Fruit fly (Drosophila melanogaster) whole organism, adult: Measurements from ENCODE around the gene Nt5a.

Experiments used
- CG11617 ChIP-seq: fragments of 200-800 bp; sonication (Bioruptor generic); optimal IDR thresholded peaks from 2 replicates; lab custom pipeline; 2017; ENCODE audit warnings: mild to moderate bottlenecking, missing biosample characterization, missing genetic modification reagents, missing genetic modification characterization
- CG12768 ChIP-seq: fragments of 200-800 bp; sonication (Bioruptor generic); optimal IDR thresholded peaks from 2 replicates; lab custom pipeline; 2017; ENCODE audit warnings: missing biosample characterization, missing genetic modification characterization, mild to moderate bottlenecking, moderate library complexity, missing genetic modification reagents
- CG14711 ChIP-seq: fragments of 200-800 bp; sonication (Bioruptor generic); optimal IDR thresholded peaks from 2 replicates; lab custom pipeline; 2018; ENCODE audit warnings: missing biosample characterization, mild to moderate bottlenecking, missing genetic modification characterization, moderate library complexity
- CG1620 ChIP-seq: fragments of 200-800 bp; sonication (Bioruptor generic); optimal IDR thresholded peaks from 2 replicates; lab custom pipeline; 2016; ENCODE audit warnings: missing biosample characterization, missing genetic modification characterization
- CG33017 ChIP-seq: fragments of 200-800 bp; sonication (Bioruptor generic); optimal IDR thresholded peaks from 2 replicates; lab custom pipeline; 2018; ENCODE audit warnings: missing biosample characterization, mild to moderate bottlenecking, missing genetic modification characterization, moderate library complexity
- CG5204 ChIP-seq: fragments of 200-800 bp; sonication (Bioruptor generic); optimal IDR thresholded peaks from 2 replicates; lab custom pipeline; 2016; ENCODE audit warnings: missing biosample characterization, missing genetic modification characterization
- CG7045 ChIP-seq: fragments of 200-800 bp; sonication (Bioruptor generic); optimal IDR thresholded peaks from 2 replicates; lab custom pipeline; 2017; ENCODE audit warnings: missing biosample characterization, mild to moderate bottlenecking, missing genetic modification characterization
- CG7101 ChIP-seq: fragments of 200-800 bp; sonication (Bioruptor generic); optimal IDR thresholded peaks from 2 replicates; lab custom pipeline; 2018; ENCODE audit warnings: missing biosample characterization, mild to moderate bottlenecking, missing genetic modification characterization, moderate library complexity
- Clk ChIP-seq: fragments of 200-800 bp; sonication (Bioruptor generic); optimal IDR thresholded peaks from 2 replicates; lab custom pipeline; 2017; ENCODE audit warnings: missing biosample characterization, missing genetic modification characterization
- Crg-1 ChIP-seq: fragments of 200-800 bp; sonication (Bioruptor generic); optimal IDR thresholded peaks from 2 replicates; lab custom pipeline; 2016; ENCODE audit warnings: missing biosample characterization, missing genetic modification characterization
- Hr96 ChIP-seq: fragments of 200-800 bp; sonication (Bioruptor generic); optimal IDR thresholded peaks from 2 replicates; lab custom pipeline; 2016; ENCODE audit warnings: missing biosample characterization, missing genetic modification characterization
- Mnt ChIP-seq: fragments of 200-800 bp; sonication (Bioruptor generic); optimal IDR thresholded peaks from 2 replicates; lab custom pipeline; 2016; ENCODE audit warnings: missing biosample characterization, mild to moderate bottlenecking, missing genetic modification characterization
- bab1 ChIP-seq: fragments of 200-800 bp; sonication (Bioruptor generic); optimal IDR thresholded peaks from 3 replicates; lab custom pipeline; 2019; ENCODE audit warnings: missing biosample characterization, mild to moderate bottlenecking, missing genetic modification characterization, moderate library complexity
- cic ChIP-seq: fragments of 200-800 bp; sonication (Bioruptor generic); optimal IDR thresholded peaks from 2 replicates; lab custom pipeline; 2017; ENCODE audit warnings: missing biosample characterization, mild to moderate bottlenecking, missing genetic modification characterization, moderate library complexity
- cnc ChIP-seq, 2 experiments: fragments of >200 bp; optimal IDR thresholded peaks; 2 replicates each; lab custom pipeline; 2017
- kay ChIP-seq: fragments of 200-800 bp; sonication (Bioruptor generic); peaks from one replicate; lab custom pipeline; 2016; ENCODE audit warnings: missing biosample characterization, missing genetic modification characterization, borderline replicate concordance
- ovo ChIP-seq: fragments of 200-800 bp; sonication (Bioruptor generic); optimal IDR thresholded peaks from 2 replicates; lab custom pipeline; 2016; ENCODE audit warnings: missing biosample characterization, missing genetic modification characterization
- pad ChIP-seq: fragments of 200-800 bp; sonication (Bioruptor generic); optimal IDR thresholded peaks from 3 replicates; lab custom pipeline; 2017; ENCODE audit warnings: missing biosample characterization, missing genetic modification characterization, mild to moderate bottlenecking, moderate library complexity, missing genetic modification reagents
- tj ChIP-seq: fragments of 200-800 bp; sonication (Bioruptor generic); optimal IDR thresholded peaks from 3 replicates; lab custom pipeline; 2017; ENCODE audit warnings: missing biosample characterization, mild to moderate bottlenecking, missing genetic modification characterization, moderate library complexity
- toe ChIP-seq: fragments of 200-800 bp; sonication (Bioruptor generic); optimal IDR thresholded peaks from 2 replicates; lab custom pipeline; 2016; ENCODE audit warnings: missing biosample characterization, missing genetic modification characterization

Nt5a gene

dm6 chr3L:1295693-1296092 is 11.5 kb downstream of the Nt5a start, which contains the start of gene Rabex-5:
Gene Rabex-5 (plus strand): TSS chr3L:1295913.
- TF ChIP-seq Hr96 (GFP tag; lab: Kevin White, UChicago) (no peak), pad (peak; percentile 2), CG1620 (GFP tag; lab: Kevin White, UChicago) (peak; percentile 49)

- TF ChIP-seq pad (no peak), Mnt (GFP tag; lab: Kevin White, UChicago) (no peak), tj (no peak), CG11617 (no peak), Crg-1 (GFP tag; lab: Kevin White, UChicago) (no peak), CG14711 (no peak), ovo (GFP tag; lab: Kevin White, UChicago) (no peak), CG7101 (tag; lab: Kevin White, UChicago) (no peak), toe (no peak), CG1620 (GFP tag; lab: Kevin White, UChicago) (no peak), cic (GFP tag; lab: Kevin White, UChicago) (no peak), cnc (optimal IDR thresholded peaks at IDR 0.05; lab: Kevin White, UChicago) (no peak)
Measured at dm6 chr3L:1294835-1295234, 12.4 kb downstream of the Nt5a start.

dm6 chr3L:1280890-1281622 is 26.2 kb downstream of the Nt5a start:
- TF ChIP-seq toe (no peak), CG11617 (no peak), cic (GFP tag; lab: Kevin White, UChicago) (no peak), ovo (GFP tag; lab: Kevin White, UChicago) (no peak), tj (no peak), Clk (GFP tag; lab: Kevin White, UChicago) (no peak), CG7045 (no peak), Crg-1 (GFP tag; lab: Kevin White, UChicago) (no peak), Hr96 (GFP tag; lab: Kevin White, UChicago) (no peak), CG1620 (GFP tag; lab: Kevin White, UChicago) (no peak), bab1 (GFP tag; lab: Kevin White, UChicago) (no peak), kay (GFP tag; lab: Kevin White, UChicago) (no peak), CG7101 (tag; lab: Kevin White, UChicago) (no peak), CG5204 (GFP tag; lab: Kevin White, UChicago) (no peak), Mnt (GFP tag; lab: Kevin White, UChicago) (no peak)

DNA sequence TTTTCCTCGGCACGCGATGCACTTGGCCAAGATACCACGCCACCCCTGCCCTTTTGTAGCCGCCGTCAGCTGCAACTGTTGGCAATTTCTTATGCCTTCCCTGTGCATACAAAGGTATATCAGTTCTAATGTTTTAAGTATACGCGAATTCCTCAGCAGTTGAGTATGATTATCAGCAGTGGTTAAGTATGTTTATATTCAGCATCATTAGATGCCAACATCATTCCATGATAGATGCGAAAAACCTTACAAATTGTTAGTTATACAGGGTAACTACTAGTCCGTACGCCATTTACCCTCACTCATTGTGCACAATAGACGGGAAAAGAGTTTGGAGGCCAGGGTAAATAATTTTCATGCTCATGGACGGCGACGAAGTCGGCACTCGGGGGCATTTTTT is 27.5 kb downstream of the Nt5a start:
- no peak for TF ChIP-seq Clk (GFP tag; lab: Kevin White, UChicago)
- TF ChIP-seq toe: no peak
- no peak for TF ChIP-seq CG1620 (GFP tag; lab: Kevin White, UChicago)
- TF ChIP-seq CG11617: no peak
- no peak for TF ChIP-seq Hr96 (GFP tag; lab: Kevin White, UChicago)
- no peak for TF ChIP-seq tj
- no peak for TF ChIP-seq cic (GFP tag; lab: Kevin White, UChicago)
- no peak for TF ChIP-seq CG12768
- TF ChIP-seq CG5204 (GFP tag; lab: Kevin White, UChicago): no peak
- no peak for TF ChIP-seq CG7101 (tag; lab: Kevin White, UChicago)
- no peak for TF ChIP-seq bab1 (GFP tag; lab: Kevin White, UChicago)
- TF ChIP-seq CG7045: no peak
- TF ChIP-seq CG14711: no peak
- TF ChIP-seq ovo (GFP tag; lab: Kevin White, UChicago): no peak

DNA sequence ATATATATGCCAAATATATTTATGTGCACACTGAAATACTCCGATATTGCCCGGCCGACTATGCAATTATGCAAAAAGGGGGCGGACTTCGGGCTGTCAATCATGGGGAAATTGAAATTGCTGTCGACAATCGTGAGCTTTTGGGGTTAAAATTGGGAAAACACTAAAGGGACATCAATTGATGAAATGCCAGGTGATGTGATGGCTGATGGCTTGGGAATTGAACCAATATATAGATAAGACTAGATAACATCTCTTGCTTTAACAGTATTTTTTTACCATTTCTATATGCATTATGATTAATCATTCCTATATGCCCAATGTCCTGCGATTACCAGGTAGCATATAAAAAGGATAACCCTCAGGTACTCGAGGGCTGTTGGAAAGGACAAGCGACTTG is 29.3 kb downstream of the Nt5a start:
- TF ChIP-seq Hr96 (GFP tag; lab: Kevin White, UChicago): no peak
- no peak for TF ChIP-seq CG14711
- no peak for TF ChIP-seq cic (GFP tag; lab: Kevin White, UChicago)
- TF ChIP-seq CG1620 (GFP tag; lab: Kevin White, UChicago): no peak
- TF ChIP-seq Clk (GFP tag; lab: Kevin White, UChicago): no peak
- no peak for TF ChIP-seq Crg-1 (GFP tag; lab: Kevin White, UChicago)
- TF ChIP-seq CG11617: no peak

DNA sequence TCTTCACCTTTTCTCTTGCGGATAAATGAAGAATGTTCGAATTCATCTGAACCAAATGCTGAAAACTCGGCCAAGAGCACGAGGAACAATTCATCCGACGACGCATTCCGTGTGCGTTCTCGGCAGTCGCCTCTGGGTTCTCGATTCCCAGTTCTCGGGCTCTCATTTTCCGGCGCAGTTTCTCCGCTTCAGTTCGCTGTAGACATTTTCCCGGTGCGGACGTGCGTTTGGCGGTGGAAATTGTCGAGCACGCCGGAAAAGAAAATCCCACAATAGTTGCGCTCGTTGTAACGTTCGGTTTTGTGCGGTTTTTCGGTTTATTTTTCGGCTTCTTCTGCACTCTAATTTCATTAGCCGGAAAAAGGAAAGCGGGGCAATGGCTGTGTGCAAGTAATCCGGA is 31.5 kb downstream of the Nt5a start, which contains the start of gene CG32333:
CG32333 (plus strand) TSS at position 190 of the 400 bp plus-strand sequence.
- TF ChIP-seq ovo (GFP tag; lab: Kevin White, UChicago) (no peak), Mnt (GFP tag; lab: Kevin White, UChicago) (no peak), Hr96 (GFP tag; lab: Kevin White, UChicago) (no peak), CG7101 (tag; lab: Kevin White, UChicago) (no peak), pad (no peak), CG7045 (no peak), CG12768 (no peak), bab1 (GFP tag; lab: Kevin White, UChicago) (no peak), CG33017 (tag; lab: Kevin White, UChicago) (no peak), CG14711 (no peak), cnc (optimal IDR thresholded peaks at IDR 0.05; lab: Kevin White, UChicago) (no peak)

dm6 chr3L:1269013-1269412 is 38.2 kb downstream of the Nt5a start:
- no peak for TF ChIP-seq CG12768
- no peak for TF ChIP-seq pad
- no peak for TF ChIP-seq cnc (optimal IDR thresholded peaks at IDR 0.05; lab: Kevin White, UChicago)
- TF ChIP-seq Hr96 (GFP tag; lab: Kevin White, UChicago): no peak
- TF ChIP-seq tj: no peak
- TF ChIP-seq kay (GFP tag; lab: Kevin White, UChicago): no peak
- no peak for TF ChIP-seq CG7101 (tag; lab: Kevin White, UChicago)
- TF ChIP-seq Mnt (GFP tag; lab: Kevin White, UChicago): no peak
- TF ChIP-seq CG5204 (GFP tag; lab: Kevin White, UChicago): no peak
- no peak for TF ChIP-seq bab1 (GFP tag; lab: Kevin White, UChicago)
- no peak for TF ChIP-seq ovo (GFP tag; lab: Kevin White, UChicago)
- no peak for TF ChIP-seq CG1620 (GFP tag; lab: Kevin White, UChicago)
- no peak for TF ChIP-seq CG14711
- TF ChIP-seq CG7045: no peak
- TF ChIP-seq toe: no peak
